Worm (Caenorhabditis elegans): ENCODE data around the gene Y53C12A.8.

ce11 chrII:9716417-9717039 lies 16.3 kb upstream of the Y53C12A.8 start, which contains the start of gene wee-1.3:
- TF ChIP-seq ets-4 (tag; optimal IDR thresholded peaks at IDR 0.05) (no peak), rnt-1 (tag; optimal IDR thresholded peaks at IDR 0.05) (no peak), unc-55 (GFP tag; optimal IDR thresholded peaks at IDR 0.05) (no peak), nhr-11 (tag; optimal IDR thresholded peaks at IDR 0.05) (peak; percentile 35), F13H6.1 (tag; optimal IDR thresholded peaks at IDR 0.05) (no peak), nfya-1 (tag; optimal IDR thresholded peaks at IDR 0.05) (peak; percentile 59), ceh-48 (tag; optimal IDR thresholded peaks at IDR 0.05) (no peak), ceh-9 (tag; optimal IDR thresholded peaks at IDR 0.05) (no peak)

Measured in whole organism, late embryonic.